Fruit fly (Drosophila melanogaster): ENCODE measurements around the gene CG1764.
A peak's percentile ranks its signal among the peaks of the same experiment; 100 is the strongest.

CG1764 gene

DNA sequence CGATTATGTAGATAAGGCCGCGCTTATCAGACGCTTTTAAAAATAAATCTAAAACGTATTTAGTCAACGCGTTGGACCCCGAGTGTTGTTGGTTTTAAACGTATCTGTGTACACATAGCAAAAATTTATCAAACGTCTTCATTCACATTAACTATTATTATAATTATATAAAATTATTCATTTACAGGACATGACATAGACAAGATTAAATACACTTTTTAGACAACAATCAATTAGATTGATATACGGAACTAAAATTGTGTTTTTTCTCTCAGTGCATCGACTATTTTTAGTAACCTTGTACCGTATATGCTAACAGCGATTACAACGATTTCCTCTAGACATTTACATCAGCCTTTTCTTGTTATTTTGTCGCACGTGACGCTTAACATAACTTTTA, 25.5 kb downstream of the CG1764 start (continued):
- peak; percentile 42 for TF ChIP-seq dsx (GFP tag; optimal IDR thresholded peaks at IDR 0.05; ENCODE audit: poor library complexity, severe bottlenecking)
- TF ChIP-seq CG11762 (GFP tag; optimal IDR thresholded peaks at IDR 0.05; ENCODE audit: insufficient read depth) = peak; percentile 35
- TF ChIP-seq Ets96B (tag; optimal IDR thresholded peaks at IDR 0.05) = peak; percentile 40
- peak; percentile 4 for TF ChIP-seq CG8319 (GFP tag; optimal IDR thresholded peaks at IDR 0.05)
- TF ChIP-seq CG10631 (GFP tag; optimal IDR thresholded peaks at IDR 0.05) = peak; percentile 63
- TF ChIP-seq esn (GFP tag; optimal IDR thresholded peaks at IDR 0.05) = peak; percentile 29
- no peak for TF ChIP-seq CG31627 (GFP tag; optimal IDR thresholded peaks at IDR 0.05)
- peak; percentile 42 for TF ChIP-seq acj6 (GFP tag; optimal IDR thresholded peaks at IDR 0.05)
- TF ChIP-seq topi (GFP tag; optimal IDR thresholded peaks at IDR 0.05) = peak; percentile 45
- TF ChIP-seq CG7368 (GFP tag; optimal IDR thresholded peaks at IDR 0.05) = peak; percentile 34
- peak; percentile 52 for TF ChIP-seq CG6163 (GFP tag; IDR thresholded peaks at IDR 0.05)

DNA sequence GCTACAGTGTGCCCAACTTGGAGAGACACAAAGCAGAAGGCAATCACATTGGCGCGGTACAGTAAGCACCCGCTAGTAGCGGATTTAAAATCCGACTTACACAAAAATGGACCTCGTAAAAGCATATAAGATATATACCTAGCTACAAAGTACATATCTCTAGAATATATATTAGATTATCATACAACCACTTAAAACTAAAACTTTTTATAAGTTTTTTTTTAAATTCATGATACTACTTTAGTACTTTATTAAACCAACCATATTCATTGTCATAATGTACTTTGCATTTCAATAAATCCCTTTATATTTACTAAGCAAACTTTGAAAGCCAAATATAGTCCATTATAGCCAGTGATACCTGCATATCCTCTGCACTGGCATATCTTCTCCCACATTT, 27.1 kb downstream of the CG1764 start:
- TF ChIP-seq CG6808 (GFP tag; optimal IDR thresholded peaks at IDR 0.05) (peak; percentile 80), topi (GFP tag; optimal IDR thresholded peaks at IDR 0.05) (peak; percentile 74), CG6276 (GFP tag; optimal IDR thresholded peaks at IDR 0.05) (peak; percentile 33), CG16779 (tag; optimal IDR thresholded peaks at IDR 0.05) (peak; percentile 4), Eip93F (GFP tag; optimal IDR thresholded peaks at IDR 0.05) (peak; percentile 9), CG3032 (tag; optimal IDR thresholded peaks at IDR 0.05) (peak; percentile 81), CG6163 (GFP tag; IDR thresholded peaks at IDR 0.05) (no peak), svp (GFP tag) (peak; percentile 10), Lpt (GFP tag; optimal IDR thresholded peaks at IDR 0.05) (peak; percentile 46), CG8119 (GFP tag; IDR thresholded peaks at IDR 0.05) (peak; percentile 75), CG3919 (GFP tag; optimal IDR thresholded peaks at IDR 0.05) (peak; percentile 75), dac (GFP tag; optimal IDR thresholded peaks at IDR 0.05) (peak; percentile 27), CG9139 (GFP tag; optimal IDR thresholded peaks at IDR 0.05) (peak; percentile 49), CG6854 (GFP tag; optimal IDR thresholded peaks at IDR 0.05) (no peak), eg (GFP tag; IDR thresholded peaks at IDR 0.05) (peak; percentile 5; the same call in 1 of the 3 replicates), CG34406 (GFP tag; optimal IDR thresholded peaks at IDR 0.05) (peak; percentile 81), CG31627 (GFP tag; optimal IDR thresholded peaks at IDR 0.05) (peak; percentile 48), CG4318 (GFP tag; optimal IDR thresholded peaks at IDR 0.05) (peak; percentile 52), Sox14 (GFP tag; optimal IDR thresholded peaks at IDR 0.05) (peak; percentile 44), CG1621 (tag; optimal IDR thresholded peaks at IDR 0.05) (peak; percentile 48), CG10669 (GFP tag; optimal IDR thresholded peaks at IDR 0.05) (peak; percentile 67), Smox (GFP tag; optimal IDR thresholded peaks at IDR 0.05) (peak; percentile 65), esn (GFP tag; optimal IDR thresholded peaks at IDR 0.05) (peak; percentile 77), CG6792 (GFP tag; optimal IDR thresholded peaks at IDR 0.05) (peak; percentile 72), CG10631 (GFP tag; optimal IDR thresholded peaks at IDR 0.05) (peak; percentile 80), CG32006 (GFP tag; optimal IDR thresholded peaks at IDR 0.05) (peak; percentile 82), Eip75B (GFP tag; optimal IDR thresholded peaks at IDR 0.05) (no peak), CG11294 (GFP tag; IDR thresholded peaks at IDR 0.05) (peak; percentile 47; the same call in 1 of the 2 replicates), achi (GFP tag; optimal IDR thresholded peaks at IDR 0.05) (peak; percentile 78), Hr39 (GFP tag; optimal IDR thresholded peaks at IDR 0.05) (peak; percentile 31), ss (GFP tag; optimal IDR thresholded peaks at IDR 0.05) (peak; percentile 55 to 73), Sox102F (GFP tag; optimal IDR thresholded peaks at IDR 0.05) (peak; percentile 46), pdm3 (GFP tag; optimal IDR thresholded peaks at IDR 0.05) (peak; percentile 60), Ets21C (GFP tag; optimal IDR thresholded peaks at IDR 0.05) (peak; percentile 26), CG8319 (GFP tag; optimal IDR thresholded peaks at IDR 0.05) (peak; percentile 47), vri (GFP tag; optimal IDR thresholded peaks at IDR 0.05) (no peak), fd85E (GFP tag; optimal IDR thresholded peaks at IDR 0.05) (no peak), cyc (GFP tag; optimal IDR thresholded peaks at IDR 0.05) (peak; percentile 73), Eip78C (GFP tag) (peak; percentile 82), acj6 (GFP tag; optimal IDR thresholded peaks at IDR 0.05) (peak; percentile 67), CG15336 (GFP tag; IDR thresholded peaks at IDR 0.05) (peak; percentile 57), Blimp-1 (GFP tag; optimal IDR thresholded peaks at IDR 0.05) (peak; percentile 53), fkh (GFP tag; optimal IDR thresholded peaks at IDR 0.05) (no peak), CG8632 (GFP tag; optimal IDR thresholded peaks at IDR 0.05) (peak; percentile 78), lz (GFP tag; optimal IDR thresholded peaks at IDR 0.05) (peak; percentile 51)
